Fruit fly (Drosophila melanogaster) whole organism, wandering third instar larva: ENCODE results near the gene eIF4G1.
A peak's percentile ranks its signal among the peaks of the same experiment; 100 is the strongest.
"Not testable (repeated sequence)": the region's sequence is repeated elsewhere in the genome, so short reads cannot be mapped to it uniquely, and the experiment has no call there.

Experiments
- Abd-B ChIP-seq: fragments of >200 bp; optimal IDR thresholded peaks from 2 replicates; lab custom pipeline; 2017; ENCODE audit warnings: missing biosample characterization, missing genetic modification characterization
- CG32264 ChIP-seq: fragments of 200-800 bp; sonication (Bioruptor generic); optimal IDR thresholded peaks from 2 replicates; lab custom pipeline; 2016; ENCODE audit warnings: missing biosample characterization, missing genetic modification characterization
- CG9705 ChIP-seq: fragments of 200-800 bp; sonication (Bioruptor generic); optimal IDR thresholded peaks from 2 replicates; lab custom pipeline; 2018; ENCODE audit warnings: missing biosample characterization, mild to moderate bottlenecking, missing genetic modification characterization
- Dif ChIP-seq: fragments of 200-275, 200-300 bp; sonication (Bioruptor generic); optimal IDR thresholded peaks from 2 replicates; lab custom pipeline; 2018; ENCODE audit warnings: missing biosample characterization, missing genetic modification characterization; ENCODE audit not compliant: partially characterized antibody
- GATAd ChIP-seq: sonication (Bioruptor generic); optimal IDR thresholded peaks from 2 replicates; lab custom pipeline; 2016; ENCODE audit warnings: missing biosample characterization, missing genetic modification characterization
- HLH106 ChIP-seq: fragments of 200-800 bp; optimal IDR thresholded peaks from 3 replicates; lab custom pipeline; 2019; ENCODE audit warnings: missing biosample characterization, mild to moderate bottlenecking, missing genetic modification characterization, moderate library complexity
- Hnf4 ChIP-seq: fragments of 200-800 bp; sonication (Bioruptor generic); optimal IDR thresholded peaks from 2 replicates; lab custom pipeline; 2016; ENCODE audit warnings: missing biosample characterization, mild to moderate bottlenecking, missing genetic modification characterization
- Hr78 ChIP-seq: fragments of >200 bp; optimal IDR thresholded peaks from 2 replicates; lab custom pipeline; 2017; ENCODE audit warnings: missing biosample characterization, missing genetic modification characterization
- Jra ChIP-seq: sonication (Bioruptor generic); optimal IDR thresholded peaks from 2 replicates; lab custom pipeline; 2016; ENCODE audit warnings: missing biosample characterization, missing genetic modification characterization
- Mio ChIP-seq: sonication (Bioruptor generic); optimal IDR thresholded peaks from 2 replicates; lab custom pipeline; 2016; ENCODE audit warnings: missing biosample characterization, missing genetic modification characterization
- Myc ChIP-seq: fragments of >200 bp; optimal IDR thresholded peaks from 2 replicates; lab custom pipeline; 2017
- N ChIP-seq: fragments of >200 bp; optimal IDR thresholded peaks from 2 replicates; lab custom pipeline; 2018; ENCODE audit warnings: missing biosample characterization, missing external identifiers, missing genetic modification characterization
- OdsH ChIP-seq: fragments of 200-800 bp; sonication (Bioruptor generic); optimal IDR thresholded peaks from 2 replicates; lab custom pipeline; 2016; ENCODE audit warnings: missing biosample characterization, mild to moderate bottlenecking, missing genetic modification characterization
- Rel ChIP-seq, 2 experiments: fragments of 200-800 bp; sonication (Bioruptor generic) in 1 of 2; optimal IDR thresholded peaks; 2 replicates in 1 of 2; 3 replicates in 1 of 2; lab custom pipeline; 2016 to 2019; ENCODE audit warnings: mild to moderate bottlenecking in 2 of 2, missing biosample characterization in 2 of 2, missing genetic modification characterization in 2 of 2, moderate library complexity in 1 of 2
- Sp1 ChIP-seq: fragments of 200-800 bp; sonication (Bioruptor generic); optimal IDR thresholded peaks from 3 replicates; lab custom pipeline; 2019; ENCODE audit warnings: missing biosample characterization, mild to moderate bottlenecking, missing genetic modification characterization, moderate library complexity
- brk ChIP-seq: fragments of 200-800 bp; sonication (Bioruptor generic); optimal IDR thresholded peaks from 2 replicates; lab custom pipeline; 2016; ENCODE audit warnings: missing biosample characterization, mild to moderate bottlenecking, missing genetic modification characterization
- dsf ChIP-seq: sonication (Bioruptor generic); optimal IDR thresholded peaks from 2 replicates; lab custom pipeline; 2016; ENCODE audit warnings: missing biosample characterization, missing genetic modification characterization, borderline replicate concordance
- ey ChIP-seq: fragments of 200-800 bp; sonication (Bioruptor generic); optimal IDR thresholded peaks from 2 replicates; lab custom pipeline; 2016; ENCODE audit warnings: missing biosample characterization, missing genetic modification characterization
- fru ChIP-seq: fragments of 200-800 bp; sonication (Bioruptor generic); optimal IDR thresholded peaks from 3 replicates; lab custom pipeline; 2016; ENCODE audit warnings: missing biosample characterization, mild to moderate bottlenecking, missing genetic modification characterization
- h ChIP-seq: fragments of 200-800 bp; sonication (Bioruptor generic); optimal IDR thresholded peaks from 3 replicates; lab custom pipeline; 2016; ENCODE audit warnings: missing biosample characterization, mild to moderate bottlenecking, missing genetic modification characterization
- lola ChIP-seq: fragments of >200 bp; optimal IDR thresholded peaks from 2 replicates; lab custom pipeline; 2017; ENCODE audit warnings: missing biosample characterization, missing genetic modification characterization
- pan ChIP-seq: fragments of >200 bp; optimal IDR thresholded peaks from 2 replicates; lab custom pipeline; 2017
- psq ChIP-seq: fragments of 200-800 bp; sonication (Bioruptor generic); optimal IDR thresholded peaks from 3 replicates; lab custom pipeline; 2017; ENCODE audit warnings: missing biosample characterization, mild to moderate bottlenecking, missing genetic modification characterization, moderate library complexity
- sv ChIP-seq: fragments of 200-800 bp; sonication (Bioruptor generic); optimal IDR thresholded peaks from 3 replicates; lab custom pipeline; 2016; ENCODE audit warnings: missing biosample characterization, missing genetic modification characterization
- tai ChIP-seq: sonication (Bioruptor generic); optimal IDR thresholded peaks from 2 replicates; lab custom pipeline; 2016; ENCODE audit warnings: missing biosample characterization, missing genetic modification characterization
- usp ChIP-seq: fragments of >200 bp; optimal IDR thresholded peaks from 2 replicates; lab custom pipeline; 2017; ENCODE audit warnings: missing biosample characterization, missing genetic modification characterization
- woc ChIP-seq: sonication (Bioruptor generic); optimal IDR thresholded peaks from 2 replicates; lab custom pipeline; 2016; ENCODE audit warnings: missing biosample characterization, mild to moderate bottlenecking, missing genetic modification characterization

eIF4G1 gene

DNA sequence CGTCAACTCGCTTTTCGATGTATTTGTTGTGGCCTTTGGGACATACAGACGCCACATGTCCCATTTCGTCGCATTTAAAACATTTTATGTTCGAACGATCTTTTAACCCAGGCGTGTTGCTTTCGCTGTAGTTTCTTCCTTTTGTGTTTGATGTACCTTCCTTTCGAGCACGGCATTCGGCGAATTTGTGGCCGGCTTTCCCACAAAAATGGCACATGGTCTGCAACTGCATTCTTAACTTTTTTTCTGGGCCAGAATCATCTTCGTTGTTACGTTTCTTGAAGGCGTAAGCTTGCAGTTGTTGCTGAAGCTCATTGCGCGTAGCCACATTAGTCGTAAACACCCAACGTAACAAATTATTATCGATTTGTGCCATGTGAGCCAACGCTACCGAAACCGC lies 18.3 kb downstream of the eIF4G1 start, which contains the start of gene unc-13:
Gene unc-13, minus strand, starts transcription at position 101 of the 400 bp plus-strand sequence.
- TF ChIP-seq fru (GFP tag; lab: Kevin White, UChicago); tai (GFP tag; lab: Kevin White, UChicago); pan (lab: Kevin White, UChicago): not testable (repeated sequence)

DNA sequence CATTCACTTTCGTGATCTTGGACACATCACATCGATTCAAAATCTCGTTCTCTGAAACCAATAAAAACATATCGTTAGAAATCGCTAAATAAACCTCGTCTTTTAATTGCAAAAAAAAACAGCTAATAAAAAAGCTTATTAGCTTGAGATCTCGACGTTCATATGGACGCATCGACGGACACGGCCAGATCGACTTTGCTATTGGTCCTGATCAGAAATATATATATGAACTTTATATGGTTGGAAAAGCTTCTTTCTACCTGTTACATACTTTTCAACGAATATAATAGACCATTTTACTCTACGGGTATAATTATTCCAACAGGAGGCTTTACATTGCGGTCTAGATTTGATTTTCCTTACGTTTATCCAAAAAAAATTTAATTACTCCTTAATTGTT lies 21.4 kb downstream of the eIF4G1 start:
- TF ChIP-seq N (GFP tag; lab: Kevin White, UChicago) (no peak), Abd-B (GFP tag; lab: Kevin White, UChicago) (no peak), Jra (GFP tag; lab: Kevin White, UChicago) (no peak), usp (GFP tag; lab: Kevin White, UChicago) (no peak), psq (GFP tag; lab: Kevin White, UChicago) (no peak), Dif (GFP tag; lab: Kevin White, UChicago) (no peak), tai (GFP tag; lab: Kevin White, UChicago) (no peak), ey (no peak)
- TF ChIP-seq, all 38 proteins: peak for 0

DNA sequence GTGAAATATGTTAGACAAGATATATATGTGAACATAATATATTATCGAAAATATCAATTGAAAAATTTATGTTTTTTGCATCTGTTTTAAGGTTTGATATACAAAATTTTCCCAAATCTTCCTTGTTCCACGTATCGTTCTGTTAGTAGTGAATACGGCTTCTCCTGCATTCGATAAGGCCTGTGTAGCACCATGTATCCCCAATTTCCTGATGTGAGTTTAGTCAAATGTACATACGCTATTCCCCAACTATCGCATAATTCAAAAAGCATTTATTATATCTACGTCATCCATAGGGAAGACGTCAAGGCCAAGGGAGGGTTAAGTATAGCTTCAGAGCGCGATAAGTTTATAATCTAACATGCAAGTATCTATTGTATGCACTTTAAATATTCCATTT lies 25.8 kb downstream of the eIF4G1 start:
- TF ChIP-seq woc (GFP tag; lab: Kevin White, UChicago), result peak; percentile 71
- TF ChIP-seq Rel (GFP tag; optimal IDR thresholded peaks at IDR 0.05; lab: Kevin White, UChicago), result no peak
- no peak for TF ChIP-seq Rel (tag; optimal IDR thresholded peaks at IDR 0.05; lab: Kevin White, UChicago)

DNA sequence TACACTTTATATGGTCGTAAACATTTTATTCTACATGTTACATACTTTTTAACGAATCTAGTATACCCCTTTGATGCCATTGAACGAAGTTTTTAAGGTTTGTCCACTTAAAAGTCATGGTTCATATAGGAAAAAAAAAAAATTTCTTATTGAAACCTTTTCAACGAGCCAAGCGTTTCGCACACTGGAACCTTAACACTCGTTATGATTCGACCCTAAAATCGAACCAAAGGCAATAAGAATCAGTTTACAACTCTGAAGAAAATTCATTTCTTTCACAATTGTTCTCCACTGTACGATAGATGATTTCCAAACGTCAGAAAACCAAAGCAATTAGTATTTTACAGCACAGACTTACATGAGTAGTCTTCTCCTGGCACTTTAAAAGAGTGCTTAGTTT lies 34.4 kb downstream of the eIF4G1 start:
- TF ChIP-seq dsf (GFP tag; lab: Kevin White, UChicago) (no peak), Hr78 (GFP tag; lab: Kevin White, UChicago) (no peak), CG9705 (GFP tag; lab: Kevin White, UChicago) (no peak), GATAd (no peak), OdsH (GFP tag; lab: Kevin White, UChicago) (no peak)

DNA sequence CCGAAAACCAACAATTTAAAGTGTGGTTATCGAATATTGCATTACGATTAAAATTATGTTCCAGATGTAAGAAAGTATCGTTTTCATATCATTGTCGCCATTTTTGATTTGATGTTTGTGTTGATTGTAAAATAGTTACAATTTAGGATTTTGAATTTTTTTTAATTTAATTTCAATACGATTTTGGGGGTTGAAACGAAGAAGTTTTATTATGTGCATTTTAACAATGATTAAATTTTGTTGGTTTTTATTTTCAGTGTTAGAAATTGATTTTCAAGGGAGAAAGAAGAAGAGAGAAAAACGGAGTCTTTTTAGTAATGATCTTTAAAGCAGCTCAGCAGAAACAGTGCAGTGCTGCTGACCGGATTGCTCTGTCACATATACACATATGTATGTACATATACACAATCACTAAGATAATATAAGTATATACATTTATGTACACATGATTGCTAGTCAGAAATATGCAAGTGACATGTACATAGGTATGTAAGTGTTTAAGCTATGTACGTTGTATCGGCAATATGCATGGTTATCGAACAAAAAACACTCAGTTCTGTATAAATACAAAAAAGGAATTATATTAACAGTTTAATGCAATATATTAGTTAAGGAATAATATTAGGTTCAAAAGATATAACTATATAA lies 51.3 kb downstream of the eIF4G1 start:
- TF ChIP-seq dsf (GFP tag; lab: Kevin White, UChicago), result no peak
- TF ChIP-seq, all 38 proteins: peak for 0

DNA sequence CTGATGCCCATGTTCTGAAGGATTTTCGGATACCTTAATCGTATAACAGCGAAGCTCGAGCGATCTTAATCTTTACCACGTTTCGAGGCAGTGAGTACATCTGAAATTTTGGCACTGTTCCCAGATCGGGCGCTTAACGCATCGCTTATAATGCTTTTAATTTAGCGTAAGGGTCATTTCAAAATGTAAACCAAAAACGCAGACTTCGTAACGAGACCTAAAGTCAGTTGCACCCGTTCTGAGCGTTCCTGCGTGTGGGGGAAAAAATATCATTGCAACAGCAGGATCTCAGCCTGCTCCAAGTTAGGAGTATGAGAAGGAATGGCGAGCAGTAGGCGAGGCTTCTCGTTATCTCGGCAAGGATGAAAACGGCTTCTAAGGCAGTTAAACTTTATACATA lies 62.6 kb downstream of the eIF4G1 start:
- TF ChIP-seq GATAd (no peak), HLH106 (tag; lab: Kevin White, UChicago) (no peak), woc (GFP tag; lab: Kevin White, UChicago) (no peak), Hnf4 (GFP tag; lab: Kevin White, UChicago) (no peak), pan (lab: Kevin White, UChicago) (no peak), Hr78 (GFP tag; lab: Kevin White, UChicago) (no peak), usp (GFP tag; lab: Kevin White, UChicago) (no peak), CG32264 (no peak), lola (GFP tag; lab: Kevin White, UChicago) (no peak), sv (GFP tag; lab: Kevin White, UChicago) (no peak), Sp1 (GFP tag; lab: Kevin White, UChicago) (no peak), brk (no peak), h (no peak), dsf (GFP tag; lab: Kevin White, UChicago) (no peak), Mio (GFP tag; lab: Kevin White, UChicago) (no peak)

DNA sequence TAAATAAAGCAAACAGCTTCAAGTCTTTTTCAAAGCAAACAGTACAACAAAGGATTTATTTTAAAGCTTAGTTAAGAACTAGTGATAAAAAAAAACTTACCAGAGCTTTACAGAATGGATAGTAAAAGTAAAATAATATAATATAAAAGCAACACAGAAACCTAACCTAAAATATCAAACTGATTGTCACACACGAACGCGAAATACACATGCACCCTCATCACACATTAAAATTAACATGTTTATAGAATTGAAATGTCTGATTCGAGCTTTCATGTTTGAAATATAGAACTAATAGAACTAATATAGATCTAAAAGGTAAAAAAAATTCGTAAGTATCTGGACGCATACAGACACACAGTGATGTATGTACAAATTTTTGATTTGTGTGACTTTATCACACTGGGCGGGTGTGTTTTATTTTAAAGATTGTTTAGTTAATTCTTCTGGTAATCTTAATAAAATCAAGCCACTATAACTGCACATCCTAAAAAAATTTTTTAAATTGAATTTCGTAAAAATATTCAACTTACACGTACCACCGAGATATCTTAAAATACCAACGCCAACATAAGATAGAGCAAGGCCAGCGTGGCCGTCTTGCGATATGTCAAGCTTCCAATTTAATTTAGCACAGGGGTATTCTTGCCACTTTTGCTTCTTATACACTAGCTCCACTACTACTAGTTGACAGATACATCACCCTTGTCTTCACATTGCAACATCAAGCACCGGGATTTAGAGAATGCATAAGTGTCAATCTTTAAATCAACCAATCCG lies 63.9 kb downstream of the eIF4G1 start, which contains the start of gene Gyf:
Gene Gyf, minus strand, starts transcription at position 589 of the 780 bp plus-strand sequence.
- TF ChIP-seq woc (GFP tag; lab: Kevin White, UChicago) (peak; percentile 87), fru (GFP tag; lab: Kevin White, UChicago) (no peak), tai (GFP tag; lab: Kevin White, UChicago) (no peak), N (GFP tag; lab: Kevin White, UChicago) (peak; percentile 98), Hnf4 (GFP tag; lab: Kevin White, UChicago) (peak; percentile 7), Myc (lab: Kevin White, UChicago) (peak; percentile 41), Hr78 (GFP tag; lab: Kevin White, UChicago) (peak; percentile 92), brk (peak; percentile 43)
